Fruit fly (Drosophila melanogaster) whole organism: ENCODE measurements around the gene MED28.

ENCODE experiments used
- CG8478 ChIP-seq: fragments of >200 bp; optimal IDR thresholded peaks from 2 replicates; lab custom pipeline; 2018; ENCODE audit warnings: inconsistent platforms
- Dll ChIP-seq: fragments of >200 bp; optimal IDR thresholded peaks from 2 replicates; lab custom pipeline; 2017
- EcR ChIP-seq, 2 experiments: fragments of >200 bp; optimal IDR thresholded peaks; 2 replicates each; lab custom pipeline; 2017; ENCODE audit warnings: missing biosample characterization in 2 of 2, missing genetic modification characterization in 2 of 2, missing genetic modification reagents in 2 of 2
- psq ChIP-seq: fragments of >200 bp; optimal IDR thresholded peaks from 2 replicates; lab custom pipeline; 2017

DNA sequence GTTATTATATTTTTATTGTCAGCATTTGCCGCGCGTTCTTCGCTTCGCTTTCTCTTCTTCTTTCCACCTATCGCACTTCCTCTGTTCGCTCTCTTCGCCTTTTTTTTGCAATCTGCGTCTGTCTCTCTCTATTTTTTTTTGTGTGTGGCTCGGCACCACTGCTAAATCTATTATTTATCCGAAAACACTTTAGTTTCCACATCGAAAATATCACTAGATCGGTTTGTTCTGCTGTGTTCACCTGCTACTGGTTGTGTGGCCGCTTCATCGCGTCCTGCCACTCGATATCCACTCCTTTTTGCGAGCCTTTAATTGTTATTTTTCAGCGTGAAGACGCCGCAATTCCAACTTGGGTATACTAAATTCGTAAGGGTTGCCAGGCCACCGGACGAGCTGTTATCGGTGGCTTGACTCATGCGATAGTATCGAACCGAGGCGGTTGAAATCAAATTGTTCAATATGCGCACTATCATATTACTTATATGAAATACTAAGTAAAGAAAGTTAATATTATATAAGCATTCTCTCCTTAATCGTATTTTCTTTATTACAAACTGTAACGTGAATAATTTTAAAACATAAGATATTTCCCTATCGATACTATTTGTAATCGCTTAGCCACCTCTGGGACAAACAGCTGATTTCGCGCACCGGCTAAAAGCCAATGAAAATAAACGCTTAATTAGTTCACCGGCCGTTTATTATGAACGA, 5.8 kb downstream of the MED28 start, which contains the start of the genes XNP, CG42488 and CG5116:
- TF ChIP-seq psq (lab: Kevin White, UChicago) (no peak), Dll (lab: Kevin White, UChicago) (no peak), CG8478 (lab: Kevin White, UChicago) (no peak), EcR (GFP tag; optimal IDR thresholded peaks at IDR 0.05; lab: Kevin White, UChicago) (no peak)
